Fruit fly (Drosophila melanogaster) whole organism, wandering third instar larva: ENCODE measurements around the gene Iml1.
A peak's percentile ranks its signal among the peaks of the same experiment; 100 is the strongest.

Experiments
- Abd-B ChIP-seq: fragments of >200 bp; optimal IDR thresholded peaks from 2 replicates; lab custom pipeline; 2017; ENCODE audit warnings: missing biosample characterization, missing genetic modification characterization
- CG32264 ChIP-seq: fragments of 200-800 bp; sonication (Bioruptor generic); optimal IDR thresholded peaks from 2 replicates; lab custom pipeline; 2016; ENCODE audit warnings: missing biosample characterization, missing genetic modification characterization
- CG9705 ChIP-seq: fragments of 200-800 bp; sonication (Bioruptor generic); optimal IDR thresholded peaks from 2 replicates; lab custom pipeline; 2018; ENCODE audit warnings: missing biosample characterization, mild to moderate bottlenecking, missing genetic modification characterization
- CrebA ChIP-seq: fragments of 200-800 bp; sonication (Bioruptor generic); optimal IDR thresholded peaks from 2 replicates; lab custom pipeline; 2016; ENCODE audit warnings: missing biosample characterization, mild to moderate bottlenecking, missing genetic modification characterization, borderline replicate concordance
- Dfd ChIP-seq: fragments of >200 bp; optimal IDR thresholded peaks from 2 replicates; lab custom pipeline; 2017; ENCODE audit warnings: missing biosample characterization, missing genetic modification characterization
- Dif ChIP-seq: fragments of 200-275, 200-300 bp; sonication (Bioruptor generic); optimal IDR thresholded peaks from 2 replicates; lab custom pipeline; 2018; ENCODE audit warnings: missing biosample characterization, missing genetic modification characterization; ENCODE audit not compliant: partially characterized antibody
- GATAd ChIP-seq: sonication (Bioruptor generic); optimal IDR thresholded peaks from 2 replicates; lab custom pipeline; 2016; ENCODE audit warnings: missing biosample characterization, missing genetic modification characterization
- HLH106 ChIP-seq: fragments of 200-800 bp; optimal IDR thresholded peaks from 3 replicates; lab custom pipeline; 2019; ENCODE audit warnings: missing biosample characterization, mild to moderate bottlenecking, missing genetic modification characterization, moderate library complexity
- Hnf4 ChIP-seq: fragments of 200-800 bp; sonication (Bioruptor generic); optimal IDR thresholded peaks from 2 replicates; lab custom pipeline; 2016; ENCODE audit warnings: missing biosample characterization, mild to moderate bottlenecking, missing genetic modification characterization
- Hr78 ChIP-seq: fragments of >200 bp; optimal IDR thresholded peaks from 2 replicates; lab custom pipeline; 2017; ENCODE audit warnings: missing biosample characterization, missing genetic modification characterization
- Hr83 ChIP-seq: fragments of 200-300 bp; sonication (Bioruptor generic); optimal IDR thresholded peaks from 2 replicates; lab custom pipeline; 2016; ENCODE audit warnings: missing biosample characterization, mild to moderate bottlenecking, missing genetic modification characterization, moderate library complexity; ENCODE audit not compliant: poor library complexity, severe bottlenecking
- Jra ChIP-seq: sonication (Bioruptor generic); optimal IDR thresholded peaks from 2 replicates; lab custom pipeline; 2016; ENCODE audit warnings: missing biosample characterization, missing genetic modification characterization
- Mio ChIP-seq: sonication (Bioruptor generic); optimal IDR thresholded peaks from 2 replicates; lab custom pipeline; 2016; ENCODE audit warnings: missing biosample characterization, missing genetic modification characterization
- N ChIP-seq: fragments of >200 bp; optimal IDR thresholded peaks from 2 replicates; lab custom pipeline; 2018; ENCODE audit warnings: missing biosample characterization, missing external identifiers, missing genetic modification characterization
- OdsH ChIP-seq: fragments of 200-800 bp; sonication (Bioruptor generic); optimal IDR thresholded peaks from 2 replicates; lab custom pipeline; 2016; ENCODE audit warnings: missing biosample characterization, mild to moderate bottlenecking, missing genetic modification characterization
- Rel ChIP-seq, 2 experiments: fragments of 200-800 bp; sonication (Bioruptor generic) in 1 of 2; optimal IDR thresholded peaks; 2 replicates in 1 of 2; 3 replicates in 1 of 2; lab custom pipeline; 2016 to 2019; ENCODE audit warnings: mild to moderate bottlenecking in 2 of 2, missing biosample characterization in 2 of 2, missing genetic modification characterization in 2 of 2, moderate library complexity in 1 of 2
- Sp1 ChIP-seq: fragments of 200-800 bp; sonication (Bioruptor generic); optimal IDR thresholded peaks from 3 replicates; lab custom pipeline; 2019; ENCODE audit warnings: missing biosample characterization, mild to moderate bottlenecking, missing genetic modification characterization, moderate library complexity
- Vsx2 ChIP-seq: fragments of 200-300, 225-300 bp; sonication (Bioruptor generic); optimal IDR thresholded peaks from 2 replicates; lab custom pipeline; 2018; ENCODE audit warnings: missing biosample characterization, missing genetic modification characterization; ENCODE audit not compliant: partially characterized antibody
- br ChIP-seq: fragments of 200-800 bp; sonication (Bioruptor generic); optimal IDR thresholded peaks from 2 replicates; lab custom pipeline; 2016; ENCODE audit warnings: missing biosample characterization, missing genetic modification characterization
- brk ChIP-seq: fragments of 200-800 bp; sonication (Bioruptor generic); optimal IDR thresholded peaks from 2 replicates; lab custom pipeline; 2016; ENCODE audit warnings: missing biosample characterization, mild to moderate bottlenecking, missing genetic modification characterization
- dl ChIP-seq, 2 experiments: fragments of 175-275, 200-275 bp in 1 of 2; fragments of 200-275 bp in 1 of 2; sonication (Bioruptor generic); optimal IDR thresholded peaks; lab custom pipeline; 2018; ENCODE audit warnings: mild to moderate bottlenecking in 2 of 2, missing biosample characterization in 2 of 2, missing genetic modification characterization in 2 of 2, moderate library complexity in 2 of 2; ENCODE audit not compliant: partially characterized antibody in 2 of 2, insufficient read depth in 1 of 2
- dmrt93B ChIP-seq: fragments of 200-800 bp; sonication (Bioruptor generic); optimal IDR thresholded peaks from 2 replicates; lab custom pipeline; 2018; ENCODE audit warnings: missing biosample characterization, mild to moderate bottlenecking, missing genetic modification characterization
- dsf ChIP-seq: sonication (Bioruptor generic); optimal IDR thresholded peaks from 2 replicates; lab custom pipeline; 2016; ENCODE audit warnings: missing biosample characterization, missing genetic modification characterization, borderline replicate concordance
- ey ChIP-seq: fragments of 200-800 bp; sonication (Bioruptor generic); optimal IDR thresholded peaks from 2 replicates; lab custom pipeline; 2016; ENCODE audit warnings: missing biosample characterization, missing genetic modification characterization
- foxo ChIP-seq, 2 experiments: fragments of 200-800 bp; sonication (Bioruptor generic); optimal IDR thresholded peaks; 2 replicates in 1 of 2; 3 replicates in 1 of 2; lab custom pipeline; 2016 to 2017; ENCODE audit warnings: missing biosample characterization in 2 of 2, missing genetic modification characterization in 2 of 2
- fru ChIP-seq: fragments of 200-800 bp; sonication (Bioruptor generic); optimal IDR thresholded peaks from 3 replicates; lab custom pipeline; 2016; ENCODE audit warnings: missing biosample characterization, mild to moderate bottlenecking, missing genetic modification characterization
- jim ChIP-seq: fragments of 175-275, 200-325 bp; sonication (Bioruptor generic); optimal IDR thresholded peaks from 2 replicates; lab custom pipeline; 2016; ENCODE audit warnings: missing biosample characterization, mild to moderate bottlenecking, missing genetic modification characterization
- lola ChIP-seq: fragments of >200 bp; optimal IDR thresholded peaks from 2 replicates; lab custom pipeline; 2017; ENCODE audit warnings: missing biosample characterization, missing genetic modification characterization
- pan ChIP-seq: fragments of >200 bp; optimal IDR thresholded peaks from 2 replicates; lab custom pipeline; 2017
- psq ChIP-seq: fragments of 200-800 bp; sonication (Bioruptor generic); optimal IDR thresholded peaks from 3 replicates; lab custom pipeline; 2017; ENCODE audit warnings: missing biosample characterization, mild to moderate bottlenecking, missing genetic modification characterization, moderate library complexity
- rgr ChIP-seq: fragments of 200-800 bp; sonication (Bioruptor generic); optimal IDR thresholded peaks from 3 replicates; lab custom pipeline; 2016; ENCODE audit warnings: missing biosample characterization, mild to moderate bottlenecking, missing genetic modification characterization
- sage ChIP-seq: fragments of 200-800 bp; sonication (Bioruptor generic); optimal IDR thresholded peaks from 2 replicates; lab custom pipeline; 2016; ENCODE audit warnings: missing biosample characterization, mild to moderate bottlenecking, missing genetic modification characterization
- sv ChIP-seq: fragments of 200-800 bp; sonication (Bioruptor generic); optimal IDR thresholded peaks from 3 replicates; lab custom pipeline; 2016; ENCODE audit warnings: missing biosample characterization, missing genetic modification characterization
- tai ChIP-seq: sonication (Bioruptor generic); optimal IDR thresholded peaks from 2 replicates; lab custom pipeline; 2016; ENCODE audit warnings: missing biosample characterization, missing genetic modification characterization
- usp ChIP-seq: fragments of >200 bp; optimal IDR thresholded peaks from 2 replicates; lab custom pipeline; 2017; ENCODE audit warnings: missing biosample characterization, missing genetic modification characterization

Iml1 gene

dm6 chr3L:1533699-1534431, at the start of gene Iml1:
Gene Iml1 (minus strand): TSS chr3L:1534034.
- TF ChIP-seq Sp1 (GFP tag; lab: Kevin White, UChicago): no peak
- peak; percentile 5 for TF ChIP-seq OdsH (GFP tag; lab: Kevin White, UChicago)
- peak; percentile 49 for TF ChIP-seq HLH106
- no peak for TF ChIP-seq N
- TF ChIP-seq Hr78 (GFP tag; lab: Kevin White, UChicago): no peak
- no peak for TF ChIP-seq brk (GFP tag; lab: Kevin White, UChicago)
- TF ChIP-seq Hnf4 (GFP tag; lab: Kevin White, UChicago): no peak
- no peak for TF ChIP-seq Dif (GFP tag; lab: Kevin White, UChicago)
- no peak for TF ChIP-seq rgr (GFP tag; lab: Kevin White, UChicago)
- TF ChIP-seq psq (GFP tag; lab: Kevin White, UChicago): peak; percentile 88
- TF ChIP-seq sv (GFP tag; lab: Kevin White, UChicago): no peak
- TF ChIP-seq dl (GFP tag; optimal IDR thresholded peaks at IDR 0.05; lab: Kevin White, UChicago; ENCODE audit: insufficient read depth in 1 of 2, partially characterized antibody in 2 of 2): no peak

DNA sequence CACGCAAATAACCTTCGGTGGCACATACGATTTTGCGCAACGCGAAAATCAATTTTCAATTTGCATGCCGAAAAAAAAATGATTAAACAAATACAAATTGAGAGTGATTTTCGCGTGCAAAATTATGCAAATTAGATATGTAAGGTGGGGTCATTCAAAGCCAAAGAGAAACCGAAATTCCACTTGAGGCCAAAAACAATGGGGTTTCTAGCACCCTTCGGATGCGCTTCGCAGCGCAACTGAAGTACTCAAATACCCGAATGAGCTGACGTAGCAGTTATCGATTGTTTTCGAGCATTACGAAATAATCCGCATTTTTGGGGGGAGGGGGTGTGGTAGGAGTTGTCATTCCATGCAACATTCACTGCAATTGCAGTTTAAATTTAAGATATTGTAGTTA, 47.0 kb upstream of the Iml1 start:
- TF ChIP-seq Jra (GFP tag; lab: Kevin White, UChicago) (no peak), dl (GFP tag; optimal IDR thresholded peaks at IDR 0.05; lab: Kevin White, UChicago; ENCODE audit: insufficient read depth in 1 of 2, partially characterized antibody in 2 of 2) (no peak), OdsH (GFP tag; lab: Kevin White, UChicago) (no peak), Rel (GFP tag; optimal IDR thresholded peaks at IDR 0.05; lab: Kevin White, UChicago) (no peak), Rel (tag; optimal IDR thresholded peaks at IDR 0.05; lab: Kevin White, UChicago) (no peak), foxo (GFP tag; optimal IDR thresholded peaks at IDR 0.05; lab: Kevin White, UChicago) (no peak), CrebA (GFP tag; lab: Kevin White, UChicago) (no peak), HLH106 (no peak), rgr (GFP tag; lab: Kevin White, UChicago) (no peak), lola (no peak), jim (GFP tag; lab: Kevin White, UChicago) (no peak), ey (no peak), Hnf4 (GFP tag; lab: Kevin White, UChicago) (no peak), dsf (GFP tag; lab: Kevin White, UChicago) (no peak), CG9705 (GFP tag; lab: Kevin White, UChicago) (no peak), usp (no peak), br (GFP tag; lab: Kevin White, UChicago) (no peak), Mio (GFP tag; lab: Kevin White, UChicago) (no peak)

- TF ChIP-seq CG32264: no peak
- TF ChIP-seq Mio (GFP tag; lab: Kevin White, UChicago): no peak
- no peak for TF ChIP-seq Vsx2 (GFP tag; lab: Kevin White, UChicago)
- TF ChIP-seq fru (GFP tag; lab: Kevin White, UChicago): no peak
- TF ChIP-seq dl (GFP tag; optimal IDR thresholded peaks at IDR 0.05; lab: Kevin White, UChicago; ENCODE audit: insufficient read depth in 1 of 2, partially characterized antibody in 2 of 2): no peak
- no peak for TF ChIP-seq CrebA (GFP tag; lab: Kevin White, UChicago)
- TF ChIP-seq pan: no peak
- no peak for TF ChIP-seq Dif (GFP tag; lab: Kevin White, UChicago)
- no peak for TF ChIP-seq dmrt93B (GFP tag; lab: Kevin White, UChicago)
- TF ChIP-seq CG9705 (GFP tag; lab: Kevin White, UChicago): no peak
- no peak for TF ChIP-seq Hnf4 (GFP tag; lab: Kevin White, UChicago)
- TF ChIP-seq Hr78 (GFP tag; lab: Kevin White, UChicago): no peak
Observed at dm6 chr3L:1580194-1580593, 46.4 kb upstream of the Iml1 start.

- TF ChIP-seq OdsH (GFP tag; lab: Kevin White, UChicago) (peak; percentile 40), rgr (GFP tag; lab: Kevin White, UChicago) (no peak), CG32264 (no peak), pan (no peak), jim (GFP tag; lab: Kevin White, UChicago) (no peak), Hr83 (GFP tag; lab: Kevin White, UChicago) (no peak), foxo (GFP tag; optimal IDR thresholded peaks at IDR 0.05; lab: Kevin White, UChicago) (peak in 1 of 2 experiments; percentile 9), N (no peak), tai (GFP tag; lab: Kevin White, UChicago) (no peak), Dfd (GFP tag; lab: Kevin White, UChicago) (no peak), HLH106 (peak; percentile 16), GATAd (no peak), psq (GFP tag; lab: Kevin White, UChicago) (no peak), brk (GFP tag; lab: Kevin White, UChicago) (no peak), dmrt93B (GFP tag; lab: Kevin White, UChicago) (peak; percentile 5), fru (GFP tag; lab: Kevin White, UChicago) (peak; percentile 61), Abd-B (GFP tag; lab: Kevin White, UChicago) (no peak), Hr78 (GFP tag; lab: Kevin White, UChicago) (no peak), sage (GFP tag; lab: Kevin White, UChicago) (no peak), CrebA (GFP tag; lab: Kevin White, UChicago) (no peak), Sp1 (GFP tag; lab: Kevin White, UChicago) (peak; percentile 40), Hnf4 (GFP tag; lab: Kevin White, UChicago) (no peak), Jra (GFP tag; lab: Kevin White, UChicago) (no peak), usp (no peak), Dif (GFP tag; lab: Kevin White, UChicago) (no peak), CG9705 (GFP tag; lab: Kevin White, UChicago) (no peak), ey (peak; percentile 3)
Observed at dm6 chr3L:1579169-1579853, 45.5 kb upstream of the Iml1 start.
